Worm (Caenorhabditis elegans) whole organism, L2 larva: ENCODE results near the gene srh-300.

Source experiments
- F13H6.1 ChIP-seq: sonication (generic microtip); optimal IDR thresholded peaks from 2 replicates; lab custom pipeline; 2016; ENCODE audit warnings: missing genetic modification characterization, missing compliant biosample characterization
- R02D3.7 ChIP-seq: fragments of 150-350 bp; optimal IDR thresholded peaks from 2 replicates; lab custom pipeline; 2014; ENCODE audit warnings: missing biosample characterization, missing genetic modification characterization
- aly-2 ChIP-seq: fragments of 150-350 bp; optimal IDR thresholded peaks from 2 replicates; lab custom pipeline; 2014; ENCODE audit warnings: missing biosample characterization, missing genetic modification characterization
- ama-1 ChIP-seq: fragments of 150-350 bp; optimal IDR thresholded peaks from 2 replicates; lab custom pipeline; 2018; ENCODE audit warnings: inconsistent platforms
- ceh-82 ChIP-seq: fragments of 150-350 bp; optimal IDR thresholded peaks from 2 replicates; lab custom pipeline; 2014; ENCODE audit warnings: missing biosample characterization, missing genetic modification characterization
- elt-3 ChIP-seq: sonication (generic microtip); optimal IDR thresholded peaks from 2 replicates; lab custom pipeline; 2017; ENCODE audit warnings: missing biosample characterization, missing genetic modification characterization
- lin-13 ChIP-seq: fragments of 150-350 bp; optimal IDR thresholded peaks from 2 replicates; lab custom pipeline; 2014; ENCODE audit warnings: missing biosample characterization, missing genetic modification reagents, missing genetic modification characterization
- lin-39 ChIP-seq: fragments of 150-350 bp; optimal IDR thresholded peaks from 2 replicates; lab custom pipeline; 2014; ENCODE audit warnings: missing biosample characterization, missing genetic modification reagents, missing genetic modification characterization
- mbf-1 ChIP-seq: sonication (generic microtip); optimal IDR thresholded peaks from 2 replicates; lab custom pipeline; 2017; ENCODE audit warnings: missing biosample characterization, missing genetic modification characterization
- nhr-11 ChIP-seq: fragments of 150-350 bp; optimal IDR thresholded peaks from 2 replicates; lab custom pipeline; 2014; ENCODE audit warnings: missing biosample characterization, missing genetic modification characterization
- nhr-237 ChIP-seq: fragments of 150-350 bp; optimal IDR thresholded peaks from 2 replicates; lab custom pipeline; 2014; ENCODE audit warnings: missing biosample characterization, missing genetic modification characterization
- unc-39 ChIP-seq: fragments of 150-350 bp; optimal IDR thresholded peaks from 2 replicates; lab custom pipeline; 2014; ENCODE audit warnings: missing biosample characterization, missing genetic modification characterization
- zag-1 ChIP-seq: fragments of 150-350 bp; optimal IDR thresholded peaks from 2 replicates; lab custom pipeline; 2014; ENCODE audit warnings: missing biosample characterization, missing genetic modification characterization

- no peak for TF ChIP-seq ama-1
- no peak for TF ChIP-seq F13H6.1
- TF ChIP-seq lin-13 (GFP tag; lab: Kevin White, UChicago): no peak
- no peak for TF ChIP-seq nhr-11 (tag; lab: Kevin White, UChicago)
- TF ChIP-seq unc-39 (tag; lab: Kevin White, UChicago): no peak
- no peak for TF ChIP-seq mbf-1
- TF ChIP-seq aly-2 (tag; lab: Kevin White, UChicago): no peak
- no peak for TF ChIP-seq lin-39 (tag; lab: Kevin White, UChicago)
- TF ChIP-seq nhr-237 (tag; lab: Kevin White, UChicago): no peak
- TF ChIP-seq ceh-82 (tag; lab: Kevin White, UChicago): no peak
- TF ChIP-seq zag-1 (tag; lab: Kevin White, UChicago): no peak
- no peak for TF ChIP-seq R02D3.7 (tag; lab: Kevin White, UChicago)
- TF ChIP-seq elt-3 (tag; lab: Kevin White, UChicago): no peak
Measured at ce11 chrV:17793986-17794385, 27.9 kb upstream of the srh-300 start, which contains the start of gene srh-289.
